Worm (Caenorhabditis elegans) whole organism, early embryonic: ENCODE data around the gene F28A12.10.

Experiments
- B0310.2 ChIP-seq: sonication (generic microtip); optimal IDR thresholded peaks from 2 replicates; lab custom pipeline; 2016; ENCODE audit warnings: mild to moderate bottlenecking, missing genetic modification characterization, missing compliant biosample characterization
- F13C5.2 ChIP-seq: sonication (generic microtip); optimal IDR thresholded peaks from 2 replicates; lab custom pipeline; 2017; ENCODE audit warnings: mild to moderate bottlenecking, missing genetic modification characterization, inconsistent platforms, missing compliant biosample characterization
- ama-1 ChIP-seq: fragments of 150-350 bp; optimal IDR thresholded peaks from 2 replicates; lab custom pipeline; 2014
- ceh-36 ChIP-seq: sonication (generic microtip); optimal IDR thresholded peaks from 2 replicates; lab custom pipeline; 2016; ENCODE audit warnings: missing genetic modification characterization, inconsistent platforms, missing compliant biosample characterization
- ets-7 ChIP-seq: sonication (generic microtip); optimal IDR thresholded peaks from 2 replicates; lab custom pipeline; 2016; ENCODE audit warnings: missing genotype, missing genetic modification characterization, missing compliant biosample characterization
- flt-1 ChIP-seq: fragments of 200-800 bp; sonication (Bioruptor generic); IDR thresholded peaks from 2 replicates; pipeline ENCODE4 v1.3.6; 2022; ENCODE audit warnings: missing genetic modification characterization, missing compliant biosample characterization
- hmbx-1 ChIP-seq: sonication (generic microtip); optimal IDR thresholded peaks from 2 replicates; lab custom pipeline; 2016; ENCODE audit warnings: mild to moderate bottlenecking, missing genetic modification characterization, missing compliant biosample characterization
- hmg-4 ChIP-seq: fragments of 200-800 bp; sonication (Bioruptor generic); optimal IDR thresholded peaks from 2 replicates; lab custom pipeline; 2018; ENCODE audit warnings: mild to moderate bottlenecking, missing genetic modification characterization, missing compliant biosample characterization
- hnd-1 ChIP-seq: sonication (generic microtip); optimal IDR thresholded peaks from 2 replicates; lab custom pipeline; 2016; ENCODE audit warnings: missing genetic modification characterization, missing compliant biosample characterization
- pes-1 ChIP-seq: fragments of 200-800 bp; sonication (Bioruptor generic); IDR thresholded peaks from 2 replicates; pipeline ENCODE4 v1.3.6; 2022; ENCODE audit warnings: missing genetic modification reagents, missing genetic modification characterization, missing compliant biosample characterization
- scrt-1 ChIP-seq: fragments of 200-800 bp; sonication (Bioruptor generic); IDR thresholded peaks from 2 replicates; pipeline ENCODE4 v1.3.6; 2022; ENCODE audit warnings: missing genetic modification characterization, missing compliant biosample characterization
- tbx-11 ChIP-seq: fragments of 200-800 bp; sonication (Bioruptor generic); IDR thresholded peaks from 2 replicates; pipeline ENCODE4 v1.3.6; 2022; ENCODE audit warnings: missing genetic modification characterization, missing compliant biosample characterization
- tbx-37 ChIP-seq: fragments of 200-800 bp; sonication (Bioruptor generic); conservative IDR thresholded peaks from 2 replicates; pipeline ENCODE4 v1.3.6; 2022; ENCODE audit warnings: missing genetic modification reagents, missing genetic modification characterization, missing compliant biosample characterization
- tra-4 ChIP-seq: sonication (generic microtip); optimal IDR thresholded peaks from 2 replicates; lab custom pipeline; 2017; ENCODE audit warnings: missing genetic modification characterization, missing compliant biosample characterization

ce11 chrV:8606099-8606696 lies 31.4 kb downstream of the F28A12.10 start, which contains the start of gene vps-60:
- TF ChIP-seq tbx-11 (GFP tag; lab: Robert Waterston, UW) = no peak
- TF ChIP-seq ama-1 (lab: Kevin White, UChicago) = no peak
- TF ChIP-seq B0310.2 = no peak
- no peak for TF ChIP-seq hmbx-1
- peak; percentile 11 for TF ChIP-seq ets-7
- no peak for TF ChIP-seq scrt-1 (GFP tag; lab: Robert Waterston, UW)
- TF ChIP-seq F13C5.2 (tag; lab: Kevin White, UChicago) = peak; percentile 57
- no peak for TF ChIP-seq pes-1 (GFP tag; lab: Robert Waterston, UW)
- no peak for TF ChIP-seq hnd-1
- TF ChIP-seq ceh-36 (tag; lab: Kevin White, UChicago) = no peak
- TF ChIP-seq tbx-37 (GFP tag; lab: Robert Waterston, UW) = no peak
- peak; percentile 44; the same call in 1 of the 2 replicates for TF ChIP-seq flt-1 (GFP tag; lab: Robert Waterston, UW)
- TF ChIP-seq hmg-4 (GFP tag; lab: Kevin White, UChicago) = peak; percentile 61
- TF ChIP-seq tra-4 (tag; lab: Kevin White, UChicago) = no peak
